In the genomic region with DNA sequence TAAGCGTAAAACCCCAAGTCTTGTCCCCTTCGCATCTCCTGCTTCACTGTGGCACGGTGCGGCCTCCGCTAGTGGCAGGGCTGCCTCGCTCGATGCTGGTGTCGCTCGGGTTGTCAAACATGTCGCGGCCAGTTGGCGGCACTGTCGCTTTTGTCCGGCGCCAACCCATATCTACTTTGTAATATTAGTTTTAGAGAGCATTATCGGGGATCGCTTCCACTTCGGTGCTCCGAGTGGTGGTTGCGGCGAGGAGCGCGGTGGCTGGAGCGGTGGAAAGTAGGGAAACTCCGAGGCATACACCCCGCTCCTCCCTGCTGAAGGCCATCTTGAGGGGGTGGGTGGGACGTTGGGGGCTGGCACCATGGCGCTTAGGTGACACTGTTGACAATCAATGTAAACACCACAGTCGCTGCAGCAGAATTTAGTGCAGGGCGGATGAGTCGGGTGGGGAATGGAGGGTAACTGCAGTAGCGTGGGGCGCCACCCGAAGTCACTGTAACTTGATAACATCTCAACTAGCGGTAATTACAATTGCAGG, we compare ENCODE assay signal across 1 fruit fly cellular context.
A peak's percentile ranks its signal among the peaks of the same experiment; 100 is the strongest.
TF ChIP-seq lines count a peak whose summit lies in the region.

No protein-coding gene starts in this region.

TF ChIP-seq in whole organism, embryonic, 481 proteins besides CTCF, POLR2A, EP300 and RAD21 (continued from another document and continues in another):
- TF ChIP-seq CG14710 (tag; optimal IDR thresholded peaks at IDR 0.05; lab: Kevin White, UChicago) (peak; percentile 31), CG11456 (GFP tag; IDR thresholded peaks at IDR 0.05; lab: Robert Waterston, UW) (no peak), CG1233 (GFP tag; optimal IDR thresholded peaks at IDR 0.05; lab: Kevin White, UChicago) (peak; percentile 31), dpn (GFP tag; optimal IDR thresholded peaks at IDR 0.05; lab: Kevin White, UChicago) (no peak), ap (GFP tag; IDR thresholded peaks at IDR 0.05; lab: Robert Waterston, UW) (no peak; the same call in 1 of the 2 replicates), H15 (GFP tag; IDR thresholded peaks at IDR 0.05; lab: Robert Waterston, UW) (0 out of 3 replicates have a peak, but pooled peaks have one; percentile 21), CG6683 (GFP tag; optimal IDR thresholded peaks at IDR 0.05; lab: Kevin White, UChicago) (no peak), row (GFP tag; IDR thresholded peaks at IDR 0.05; lab: Robert Waterston, UW) (no peak), pzg (GFP tag; optimal IDR thresholded peaks at IDR 0.05; lab: Kevin White, UChicago) (no peak), gt (GFP tag; IDR thresholded peaks at IDR 0.05; lab: Robert Waterston, UW) (no peak), Awh (GFP tag; IDR thresholded peaks at IDR 0.05; lab: Robert Waterston, UW) (peak; percentile 27; the same call in 1 of the 2 replicates), CG6254 (GFP tag; optimal IDR thresholded peaks at IDR 0.05; lab: Kevin White, UChicago) (no peak), CG13624 (GFP tag; optimal IDR thresholded peaks at IDR 0.05; lab: Kevin White, UChicago) (no peak), ci (GFP tag; IDR thresholded peaks at IDR 0.05; lab: Robert Waterston, UW) (peak; percentile 81), CG16815 (GFP tag; optimal IDR thresholded peaks at IDR 0.05; lab: Kevin White, UChicago) (no peak), grn (GFP tag; optimal IDR thresholded peaks at IDR 0.05; lab: Kevin White, UChicago) (peak; percentile 69), pita (GFP tag; optimal IDR thresholded peaks at IDR 0.05; lab: Kevin White, UChicago) (no peak), CG8944 (GFP tag; optimal IDR thresholded peaks at IDR 0.05; lab: Kevin White, UChicago) (no peak), z (GFP tag; IDR thresholded peaks at IDR 0.05; lab: Robert Waterston, UW) (no peak), CG11695 (GFP tag; IDR thresholded peaks at IDR 0.05; lab: Robert Waterston, UW) (no peak), CG4730 (GFP tag; IDR thresholded peaks at IDR 0.05; lab: Robert Waterston, UW) (no peak), CG11696 (GFP tag; IDR thresholded peaks at IDR 0.05; lab: Robert Waterston, UW) (no peak), sc (optimal IDR thresholded peaks at IDR 0.05; lab: Kevin White, UChicago) (no peak), sc (GFP tag; optimal IDR thresholded peaks at IDR 0.05; lab: Kevin White, UChicago) (peak; percentile 3), trem (tag; optimal IDR thresholded peaks at IDR 0.05; lab: Kevin White, UChicago) (peak; percentile 3), dimm (GFP tag; IDR thresholded peaks at IDR 0.05; lab: Robert Waterston, UW) (no peak), jumu (GFP tag; optimal IDR thresholded peaks at IDR 0.05; lab: Kevin White, UChicago) (no peak), H2.0 (GFP tag; IDR thresholded peaks at IDR 0.05; lab: Robert Waterston, UW) (no peak), CG1603 (tag; optimal IDR thresholded peaks at IDR 0.05; lab: Kevin White, UChicago) (peak; percentile 67), Neu2 (GFP tag; optimal IDR thresholded peaks at IDR 0.05; lab: Kevin White, UChicago; ENCODE audit: borderline replicate concordance) (no peak), odd (GFP tag; optimal IDR thresholded peaks at IDR 0.05; lab: Kevin White, UChicago) (no peak), Ets65A (GFP tag; lab: Kevin White, UChicago) (peak; percentile 42), crol (GFP tag; IDR thresholded peaks at IDR 0.05; lab: Robert Waterston, UW) (peak; percentile 96), Poxn (GFP tag; IDR thresholded peaks at IDR 0.05; lab: Robert Waterston, UW) (no peak), tx (GFP tag; optimal IDR thresholded peaks at IDR 0.05; lab: Kevin White, UChicago) (no peak), CG34376 (GFP tag; optimal IDR thresholded peaks at IDR 0.05; lab: Kevin White, UChicago) (no peak), CG4707 (GFP tag; optimal IDR thresholded peaks at IDR 0.05; lab: Kevin White, UChicago) (peak; percentile 39), exex (tag; optimal IDR thresholded peaks at IDR 0.05; lab: Kevin White, UChicago) (no peak), CG3995 (GFP tag; optimal IDR thresholded peaks at IDR 0.05; lab: Kevin White, UChicago) (no peak), sens-2 (GFP tag; IDR thresholded peaks at IDR 0.05; lab: Robert Waterston, UW) (0 out of 2 replicates have a peak, but pooled peaks have one; percentile 15), ham (GFP tag; IDR thresholded peaks at IDR 0.05; lab: Robert Waterston, UW) (no peak), E2f1 (GFP tag; IDR thresholded peaks at IDR 0.05; lab: Robert Waterston, UW) (no peak), knrl (GFP tag; IDR thresholded peaks at IDR 0.05; lab: Robert Waterston, UW; ENCODE audit: partially characterized antibody) (no peak), CG2678 (tag; optimal IDR thresholded peaks at IDR 0.05; lab: Kevin White, UChicago) (no peak), CG4282 (GFP tag; optimal IDR thresholded peaks at IDR 0.05; lab: Kevin White, UChicago) (no peak), sqz (GFP tag; optimal IDR thresholded peaks at IDR 0.05; lab: Kevin White, UChicago) (no peak), Hand (GFP tag; optimal IDR thresholded peaks at IDR 0.05; lab: Kevin White, UChicago) (no peak), Asciz (GFP tag; optimal IDR thresholded peaks at IDR 0.05; lab: Kevin White, UChicago) (peak; percentile 22), pfk (GFP tag; optimal IDR thresholded peaks at IDR 0.05; lab: Kevin White, UChicago) (no peak), CG5180 (GFP tag; optimal IDR thresholded peaks at IDR 0.05; lab: Kevin White, UChicago) (peak; percentile 90), dan (GFP tag; IDR thresholded peaks at IDR 0.05; lab: Robert Waterston, UW) (no peak), Stat92E (GFP tag; optimal IDR thresholded peaks at IDR 0.05; lab: Kevin White, UChicago) (no peak), CG17802 (tag; optimal IDR thresholded peaks at IDR 0.05; lab: Kevin White, UChicago) (no peak), sisA (GFP tag; IDR thresholded peaks at IDR 0.05; lab: Robert Waterston, UW) (0 out of 2 replicates have a peak, but pooled peaks have one; percentile 28), nerfin-1 (tag; optimal IDR thresholded peaks at IDR 0.05; lab: Kevin White, UChicago) (no peak), pum (GFP tag; optimal IDR thresholded peaks at IDR 0.05; lab: Kevin White, UChicago) (no peak), slp2 (GFP tag; optimal IDR thresholded peaks at IDR 0.05; lab: Kevin White, UChicago) (no peak), fd3F (GFP tag; optimal IDR thresholded peaks at IDR 0.05; lab: Kevin White, UChicago) (no peak), CG8924 (tag; optimal IDR thresholded peaks at IDR 0.05; lab: Kevin White, UChicago) (no peak), CG31224 (GFP tag; IDR thresholded peaks at IDR 0.05; lab: Robert Waterston, UW) (no peak; the same call in 1 of the 2 replicates), CG7357 (GFP tag; IDR thresholded peaks at IDR 0.05; lab: Robert Waterston, UW) (no peak), Meics (GFP tag; optimal IDR thresholded peaks at IDR 0.05; lab: Kevin White, UChicago) (no peak), GATAe (GFP tag; conservative IDR thresholded peaks at IDR 0.05; lab: Robert Waterston, UW) (no peak), CG1647 (GFP tag; optimal IDR thresholded peaks at IDR 0.05; lab: Kevin White, UChicago) (no peak), CG2199 (GFP tag; IDR thresholded peaks at IDR 0.05; lab: Robert Waterston, UW) (0 out of 3 replicates have a peak, but pooled peaks have one; percentile 51), run (tag; optimal IDR thresholded peaks at IDR 0.05; lab: Kevin White, UChicago) (no peak), Bteb2 (GFP tag; optimal IDR thresholded peaks at IDR 0.05; lab: Kevin White, UChicago) (no peak), otp (GFP tag; IDR thresholded peaks at IDR 0.05; lab: Robert Waterston, UW) (peak; percentile 76; the same call in 2 of the 3 replicates), CG1832 (GFP tag; optimal IDR thresholded peaks at IDR 0.05; lab: Kevin White, UChicago) (no peak), CG18619 (GFP tag; optimal IDR thresholded peaks at IDR 0.05; lab: Kevin White, UChicago) (peak; percentile 27), jing (GFP tag; optimal IDR thresholded peaks at IDR 0.05; lab: Kevin White, UChicago) (no peak), Sry-δ (GFP tag; optimal IDR thresholded peaks at IDR 0.05; lab: Kevin White, UChicago) (no peak), tgo (GFP tag; IDR thresholded peaks at IDR 0.05; lab: Robert Waterston, UW) (no peak), BtbVII (GFP tag; optimal IDR thresholded peaks at IDR 0.05; lab: Kevin White, UChicago) (no peak), Dp (GFP tag; optimal IDR thresholded peaks at IDR 0.05; lab: Kevin White, UChicago) (no peak), Lpt (GFP tag; optimal IDR thresholded peaks at IDR 0.05; lab: Kevin White, UChicago) (no peak), mirr (GFP tag; optimal IDR thresholded peaks at IDR 0.05; lab: Kevin White, UChicago) (no peak), pros (GFP tag; optimal IDR thresholded peaks at IDR 0.05; lab: Kevin White, UChicago) (no peak), CG4617 (GFP tag; optimal IDR thresholded peaks at IDR 0.05; lab: Kevin White, UChicago; ENCODE audit: borderline replicate concordance) (no peak), fu2 (GFP tag; optimal IDR thresholded peaks at IDR 0.05; lab: Kevin White, UChicago) (no peak), Gsc (GFP tag; IDR thresholded peaks at IDR 0.05; lab: Robert Waterston, UW) (no peak), CG6765 (GFP tag; optimal IDR thresholded peaks at IDR 0.05; lab: Kevin White, UChicago) (no peak), Kr (GFP tag; optimal IDR thresholded peaks at IDR 0.05; lab: Kevin White, UChicago) (peak; percentile 57), tna (GFP tag; IDR thresholded peaks at IDR 0.05; lab: Robert Waterston, UW; ENCODE audit: partially characterized antibody) (no peak), zf30C (GFP tag; optimal IDR thresholded peaks at IDR 0.05; lab: Kevin White, UChicago) (no peak), tio (GFP tag; optimal IDR thresholded peaks at IDR 0.05; lab: Kevin White, UChicago) (no peak), CG8089 (GFP tag; optimal IDR thresholded peaks at IDR 0.05; lab: Kevin White, UChicago) (no peak), esg (GFP tag; conservative IDR thresholded peaks at IDR 0.05; lab: Robert Waterston, UW) (no peak), CG13296 (GFP tag; optimal IDR thresholded peaks at IDR 0.05; lab: Kevin White, UChicago) (no peak), CG6854 (GFP tag; optimal IDR thresholded peaks at IDR 0.05; lab: Kevin White, UChicago) (no peak), zfh1 (GFP tag; IDR thresholded peaks at IDR 0.05; lab: Robert Waterston, UW) (peak; percentile 66), Drgx (GFP tag; IDR thresholded peaks at IDR 0.05; lab: Robert Waterston, UW) (no peak), CG9932 (GFP tag; IDR thresholded peaks at IDR 0.05; lab: Robert Waterston, UW) (no peak), CG16863 (GFP tag; optimal IDR thresholded peaks at IDR 0.05; lab: Kevin White, UChicago) (no peak), al (GFP tag; IDR thresholded peaks at IDR 0.05; lab: Robert Waterston, UW) (no peak), stwl (tag; optimal IDR thresholded peaks at IDR 0.05; lab: Kevin White, UChicago) (no peak), grau (tag; optimal IDR thresholded peaks at IDR 0.05; lab: Kevin White, UChicago) (peak; percentile 41), CG6689 (GFP tag; IDR thresholded peaks at IDR 0.05; lab: Robert Waterston, UW) (no peak), CG34224 (GFP tag; IDR thresholded peaks at IDR 0.05; lab: Robert Waterston, UW; ENCODE audit: partially characterized antibody) (no peak), cato (GFP tag; optimal IDR thresholded peaks at IDR 0.05; lab: Kevin White, UChicago; ENCODE audit: borderline replicate concordance) (no peak), Ravus (GFP tag; IDR thresholded peaks at IDR 0.05; lab: Robert Waterston, UW) (no peak), Dip3 (GFP tag; optimal IDR thresholded peaks at IDR 0.05; lab: Kevin White, UChicago) (no peak), Pdp1 (GFP tag; optimal IDR thresholded peaks at IDR 0.05; lab: Kevin White, UChicago) (no peak), bsh (GFP tag; optimal IDR thresholded peaks at IDR 0.05; lab: Kevin White, UChicago) (peak in 1 of 2 experiments; percentile 57), CG5245 (GFP tag; optimal IDR thresholded peaks at IDR 0.05; lab: Kevin White, UChicago) (no peak), CoRest (tag; optimal IDR thresholded peaks at IDR 0.05; lab: Kevin White, UChicago) (no peak), TFAM (GFP tag; optimal IDR thresholded peaks at IDR 0.05; lab: Kevin White, UChicago) (no peak), insv (GFP tag; optimal IDR thresholded peaks at IDR 0.05; lab: Kevin White, UChicago) (no peak), Hey (tag; optimal IDR thresholded peaks at IDR 0.05; lab: Kevin White, UChicago) (peak; percentile 9), CG14014 (GFP tag; IDR thresholded peaks at IDR 0.05; lab: Robert Waterston, UW) (no peak), CG16779 (GFP tag; IDR thresholded peaks at IDR 0.05; lab: Robert Waterston, UW) (no peak), emc (GFP tag; optimal IDR thresholded peaks at IDR 0.05; lab: Kevin White, UChicago) (no peak), tap (tag; optimal IDR thresholded peaks at IDR 0.05; lab: Kevin White, UChicago) (no peak), h (optimal IDR thresholded peaks at IDR 0.05; lab: Kevin White, UChicago) (no peak), chm (GFP tag; IDR thresholded peaks at IDR 0.05; lab: Robert Waterston, UW) (peak; percentile 54; the same call in 1 of the 2 replicates), CG13894 (tag; optimal IDR thresholded peaks at IDR 0.05; lab: Kevin White, UChicago) (no peak), CG18764 (GFP tag; optimal IDR thresholded peaks at IDR 0.05; lab: Kevin White, UChicago) (no peak), Jarid2 (GFP tag; optimal IDR thresholded peaks at IDR 0.05; lab: Kevin White, UChicago) (peak; percentile 3), oc (tag; optimal IDR thresholded peaks at IDR 0.05; lab: Kevin White, UChicago) (peak; percentile 57), CG8359 (GFP tag; optimal IDR thresholded peaks at IDR 0.05; lab: Kevin White, UChicago; ENCODE audit: borderline replicate concordance) (peak; percentile 19), CG10959 (GFP tag; IDR thresholded peaks at IDR 0.05; lab: Robert Waterston, UW) (peak; percentile 8; the same call in 1 of the 2 replicates), CG12299 (tag; optimal IDR thresholded peaks at IDR 0.05; lab: Kevin White, UChicago) (no peak), CHES-1-like (GFP tag; optimal IDR thresholded peaks at IDR 0.05; lab: Kevin White, UChicago) (no peak), CG11085 (GFP tag; IDR thresholded peaks at IDR 0.05; lab: Robert Waterston, UW) (no peak), cg (GFP tag; optimal IDR thresholded peaks at IDR 0.05; lab: Kevin White, UChicago) (no peak), CG8765 (GFP tag; IDR thresholded peaks at IDR 0.05; lab: Robert Waterston, UW) (no peak), CG15269 (tag; optimal IDR thresholded peaks at IDR 0.05; lab: Kevin White, UChicago) (no peak), CG3847 (GFP tag; IDR thresholded peaks at IDR 0.05; lab: Robert Waterston, UW) (no peak), CG30403 (GFP tag; optimal IDR thresholded peaks at IDR 0.05; lab: Kevin White, UChicago) (no peak), Rx (GFP tag; IDR thresholded peaks at IDR 0.05; lab: Robert Waterston, UW) (no peak)
